Fruit fly (Drosophila melanogaster): Measurements from ENCODE around the gene Grx1.

DNA sequence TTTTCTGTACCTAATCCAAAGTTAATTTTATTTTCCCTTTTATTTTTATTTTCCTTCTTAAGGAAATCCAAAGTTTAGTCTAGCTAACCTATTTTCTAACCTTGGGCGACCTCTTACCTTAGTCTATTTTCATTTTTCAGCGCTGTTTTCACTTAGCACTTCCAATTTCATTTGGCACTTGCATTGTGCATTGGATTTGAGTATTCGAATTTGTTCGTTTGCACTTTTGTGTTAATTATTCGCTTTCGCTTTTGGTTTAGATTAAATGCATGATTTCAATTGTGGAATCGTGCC, 45.9 kb upstream of the Grx1 start:
- no peak for TF ChIP-seq Hmx (GFP tag; optimal IDR thresholded peaks at IDR 0.05)
- no peak for TF ChIP-seq zen (tag; optimal IDR thresholded peaks at IDR 0.05)
- no peak for TF ChIP-seq gro (GFP tag; optimal IDR thresholded peaks at IDR 0.05)
- no peak for TF ChIP-seq CG17829 (tag; optimal IDR thresholded peaks at IDR 0.05)
- no peak for TF ChIP-seq CG12769 (tag; optimal IDR thresholded peaks at IDR 0.05)
- TF ChIP-seq Sox100B (GFP tag; optimal IDR thresholded peaks at IDR 0.05): no peak
- TF ChIP-seq Optix (GFP tag; IDR thresholded peaks at IDR 0.05): no peak
- TF ChIP-seq CG3847 (GFP tag; IDR thresholded peaks at IDR 0.05): no peak
